Worm (Caenorhabditis elegans) whole organism, L2 larva: ENCODE measurements around the gene pals-33.

Experiments
- ama-1 ChIP-seq: fragments of 150-350 bp; optimal IDR thresholded peaks from 2 replicates; lab custom pipeline; 2018; ENCODE audit warnings: inconsistent platforms
- blmp-1 ChIP-seq: sonication (generic microtip); optimal IDR thresholded peaks from 2 replicates; lab custom pipeline; 2017; ENCODE audit warnings: missing genetic modification characterization, mild to moderate bottlenecking, missing compliant biosample characterization, antibody characterized with exemption, moderate library complexity; ENCODE audit not compliant: insufficient read depth
- elt-3 ChIP-seq: sonication (generic microtip); optimal IDR thresholded peaks from 2 replicates; lab custom pipeline; 2017; ENCODE audit warnings: missing biosample characterization, missing genetic modification characterization
- lin-13 ChIP-seq: fragments of 150-350 bp; optimal IDR thresholded peaks from 2 replicates; lab custom pipeline; 2014; ENCODE audit warnings: missing biosample characterization, missing genetic modification reagents, missing genetic modification characterization
- snpc-4 ChIP-seq: fragments of 150-350 bp; optimal IDR thresholded peaks from 2 replicates; lab custom pipeline; 2014; ENCODE audit warnings: missing biosample characterization, missing genetic modification characterization
- unc-62 ChIP-seq: fragments of 150-350 bp; optimal IDR thresholded peaks from 2 replicates; lab custom pipeline; 2014; ENCODE audit warnings: missing biosample characterization, missing genetic modification reagents, missing genetic modification characterization

DNA sequence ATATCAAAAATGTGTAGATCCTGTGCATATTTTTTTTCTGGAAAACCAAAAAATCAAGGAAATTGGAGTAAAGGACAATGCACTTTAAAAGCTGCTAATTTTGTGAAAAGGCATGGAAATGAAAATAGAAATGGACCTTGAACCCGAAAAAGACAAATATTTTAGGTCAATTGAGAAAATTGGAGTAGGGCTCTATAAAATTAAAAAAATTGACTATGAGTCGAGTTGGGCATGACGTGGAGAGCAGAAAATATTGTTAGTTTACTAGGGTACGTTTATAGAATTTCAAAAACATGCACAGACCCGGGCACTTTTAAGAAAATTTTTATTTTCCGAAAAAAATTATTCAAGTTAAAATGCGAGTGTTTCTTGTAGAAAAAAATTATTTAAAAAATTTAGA, 13.7 kb upstream of the pals-33 start, which contains the start of gene acr-23:
- TF ChIP-seq unc-62 (GFP tag; lab: Kevin White, UChicago) (no peak), lin-13 (GFP tag; lab: Kevin White, UChicago) (no peak), blmp-1 (no peak), snpc-4 (tag; lab: Kevin White, UChicago) (no peak), elt-3 (no peak), ama-1 (lab: Kevin White, UChicago) (no peak)
